Fruit fly (Drosophila melanogaster): ENCODE measurements around the gene CG5376.
A peak's percentile ranks its signal among the peaks of the same experiment; 100 is the strongest.

CG5376 gene

dm6 chr3R:22488855-22489254, at the start of gene CG5376:
CG5376 (minus strand) TSS chr3R:22488955.
- no peak for TF ChIP-seq CG17801 (GFP tag; optimal IDR thresholded peaks at IDR 0.05; ENCODE audit: partially characterized antibody)

dm6 chr3R:22536504-22537423, 48.0 kb upstream of the CG5376 start:
- no peak for TF ChIP-seq CG17801 (GFP tag; optimal IDR thresholded peaks at IDR 0.05; ENCODE audit: partially characterized antibody)

dm6 chr3R:22535945-22536344, 47.2 kb upstream of the CG5376 start:
- TF ChIP-seq CG17801 (GFP tag; optimal IDR thresholded peaks at IDR 0.05; ENCODE audit: partially characterized antibody) = no peak

dm6 chr3R:22533973-22534931, 45.5 kb upstream of the CG5376 start:
- TF ChIP-seq CG17801 (GFP tag; optimal IDR thresholded peaks at IDR 0.05; ENCODE audit: partially characterized antibody) = no peak

dm6 chr3R:22531801-22532200, 43.0 kb upstream of the CG5376 start, which contains the start of gene CG33093:
CG33093 (minus strand) TSS chr3R:22531922.
- TF ChIP-seq CG17801 (GFP tag; optimal IDR thresholded peaks at IDR 0.05; ENCODE audit: partially characterized antibody) = no peak

dm6 chr3R:22530305-22530704, 41.5 kb upstream of the CG5376 start, which contains the start of gene CG33099:
CG33099 (minus strand) TSS chr3R:22530572.
- TF ChIP-seq CG17801 (GFP tag; optimal IDR thresholded peaks at IDR 0.05; ENCODE audit: partially characterized antibody) = peak; percentile 29

- TF ChIP-seq CG17801 (GFP tag; optimal IDR thresholded peaks at IDR 0.05; ENCODE audit: partially characterized antibody) = peak; percentile 57
Observed at dm6 chr3R:22528264-22529158, 39.8 kb upstream of the CG5376 start, which contains the start of gene CG5346. CG5346 (minus strand) TSS chr3R:22528663.

dm6 chr3R:22527636-22528148, 38.9 kb upstream of the CG5376 start:
- TF ChIP-seq CG17801 (GFP tag; optimal IDR thresholded peaks at IDR 0.05; ENCODE audit: partially characterized antibody) = no peak

dm6 chr3R:22527192-22527591, 38.4 kb upstream of the CG5376 start:
- TF ChIP-seq CG17801 (GFP tag; optimal IDR thresholded peaks at IDR 0.05; ENCODE audit: partially characterized antibody) = no peak

dm6 chr3R:22526353-22526907, 37.7 kb upstream of the CG5376 start:
- no peak for TF ChIP-seq CG17801 (GFP tag; optimal IDR thresholded peaks at IDR 0.05; ENCODE audit: partially characterized antibody)

dm6 chr3R:22525546-22526352, 37.0 kb upstream of the CG5376 start:
- TF ChIP-seq CG17801 (GFP tag; optimal IDR thresholded peaks at IDR 0.05; ENCODE audit: partially characterized antibody) = peak; percentile 21

dm6 chr3R:22525073-22525413, 36.3 kb upstream of the CG5376 start:
- TF ChIP-seq CG17801 (GFP tag; optimal IDR thresholded peaks at IDR 0.05; ENCODE audit: partially characterized antibody) = no peak

Data from ovary, adult (tissue).